Worm (Caenorhabditis elegans): ENCODE data around the gene rabn-5.

The rabn-5 gene

ce11 chrIII:5855637-5856179, 8.6 kb upstream of the rabn-5 start, which contains the start of the genes cct-6 and alh-9:
Gene cct-6, minus strand, starts transcription at chrIII:5855687.
Gene alh-9, plus strand, starts transcription at chrIII:5856018.
- peak; percentile 24 for TF ChIP-seq jun-1 (tag; optimal IDR thresholded peaks at IDR 0.05)
- TF ChIP-seq snpc-4 (tag; optimal IDR thresholded peaks at IDR 0.05), result peak; percentile 70
- peak; percentile 42 for TF ChIP-seq elt-2 (tag; optimal IDR thresholded peaks at IDR 0.05)
- TF ChIP-seq mml-1 (tag; optimal IDR thresholded peaks at IDR 0.05), result no peak
- TF ChIP-seq ztf-11 (tag; optimal IDR thresholded peaks at IDR 0.05), result no peak
- TF ChIP-seq R02D3.7 (tag; optimal IDR thresholded peaks at IDR 0.05), result peak; percentile 94
- TF ChIP-seq nhr-76 (tag; optimal IDR thresholded peaks at IDR 0.05), result no peak
- TF ChIP-seq lin-15B (tag; optimal IDR thresholded peaks at IDR 0.05), result peak; percentile 87
- peak; percentile 48 for TF ChIP-seq pqm-1 (tag; optimal IDR thresholded peaks at IDR 0.05)
- peak; percentile 10 for TF ChIP-seq fkh-10 (GFP tag; optimal IDR thresholded peaks at IDR 0.05)
- TF ChIP-seq hmg-11 (tag; optimal IDR thresholded peaks at IDR 0.05), result peak; percentile 33
- no peak for TF ChIP-seq daf-12 (tag; optimal IDR thresholded peaks at IDR 0.05)
- TF ChIP-seq zag-1 (tag; optimal IDR thresholded peaks at IDR 0.05), result no peak
- TF ChIP-seq ztf-4 (tag; optimal IDR thresholded peaks at IDR 0.05), result no peak
- no peak for TF ChIP-seq ceh-28 (tag; optimal IDR thresholded peaks at IDR 0.05)
- TF ChIP-seq egl-27 (tag; optimal IDR thresholded peaks at IDR 0.05), result peak; percentile 7
- peak; percentile 97 for TF ChIP-seq egl-5 (tag; optimal IDR thresholded peaks at IDR 0.05)
- TF ChIP-seq pha-4 (tag; optimal IDR thresholded peaks at IDR 0.05), result peak; percentile 99
- TF ChIP-seq nfya-1 (tag; optimal IDR thresholded peaks at IDR 0.05; ENCODE audit: insufficient read depth), result peak; percentile 89
- TF ChIP-seq unc-62 (GFP tag; optimal IDR thresholded peaks at IDR 0.05), result no peak
- TF ChIP-seq nhr-67 (tag; optimal IDR thresholded peaks at IDR 0.05), result no peak
- no peak for TF ChIP-seq lsy-12 (tag; optimal IDR thresholded peaks at IDR 0.05)
- TF ChIP-seq nhr-237 (tag; optimal IDR thresholded peaks at IDR 0.05), result no peak
- no peak for TF ChIP-seq ceh-9 (tag; optimal IDR thresholded peaks at IDR 0.05)
- TF ChIP-seq lin-39 (tag; optimal IDR thresholded peaks at IDR 0.05), result peak; percentile 88
- TF ChIP-seq ama-1 (optimal IDR thresholded peaks at IDR 0.05), result peak; percentile 82
- peak; percentile 10 for TF ChIP-seq elt-1 (tag; optimal IDR thresholded peaks at IDR 0.05)
- TF ChIP-seq nhr-25 (tag; optimal IDR thresholded peaks at IDR 0.05), result peak; percentile 71
- TF ChIP-seq mdl-1 (tag; optimal IDR thresholded peaks at IDR 0.05), result no peak
- peak; percentile 79 for TF ChIP-seq nhr-23 (tag; optimal IDR thresholded peaks at IDR 0.05)
- no peak for TF ChIP-seq fos-1 (tag; optimal IDR thresholded peaks at IDR 0.05)
- TF ChIP-seq nhr-43 (tag; optimal IDR thresholded peaks at IDR 0.05; ENCODE audit: poor library complexity, severe bottlenecking), result peak; percentile 6

DNA sequence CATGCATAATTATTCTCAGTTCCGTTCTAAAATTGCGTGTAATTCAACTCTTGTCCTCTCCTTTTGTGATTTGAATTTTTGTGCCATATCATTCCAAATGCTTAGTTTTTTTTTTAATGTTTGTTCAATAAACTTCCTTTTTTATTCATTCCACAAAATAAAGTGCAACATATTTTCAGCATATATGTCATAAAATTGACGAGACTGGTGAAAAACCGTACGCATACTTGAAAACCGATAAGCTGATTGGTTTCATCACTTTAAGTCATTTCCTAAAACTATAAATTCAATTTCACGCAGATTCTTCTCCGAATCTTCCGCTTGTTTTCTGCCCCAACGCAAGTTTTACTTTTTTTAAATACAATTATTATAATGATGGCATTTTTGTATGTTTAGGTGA, 5.3 kb upstream of the rabn-5 start, which contains the start of gene dpf-4:
dpf-4 (plus strand) TSS at position 301 of the 400 bp plus-strand sequence.
- no peak for TF ChIP-seq nhr-77 (tag; optimal IDR thresholded peaks at IDR 0.05)
- TF ChIP-seq ztf-4 (tag; optimal IDR thresholded peaks at IDR 0.05), result peak; percentile 10

ce11 chrIII:5863774-5864173, 579 bp upstream of the rabn-5 start, which contains the start of gene dnpp-1:
Gene dnpp-1, minus strand, starts transcription at chrIII:5863803.
- TF ChIP-seq lin-39 (tag; optimal IDR thresholded peaks at IDR 0.05) (no peak), eor-1 (tag; optimal IDR thresholded peaks at IDR 0.05) (no peak), daf-12 (tag; optimal IDR thresholded peaks at IDR 0.05) (no peak), nhr-76 (tag; optimal IDR thresholded peaks at IDR 0.05) (no peak), nhr-77 (tag; optimal IDR thresholded peaks at IDR 0.05) (no peak), elt-2 (tag; optimal IDR thresholded peaks at IDR 0.05) (peak; percentile 97), nhr-237 (tag; optimal IDR thresholded peaks at IDR 0.05) (no peak), nhr-67 (tag; optimal IDR thresholded peaks at IDR 0.05) (no peak), nhr-43 (tag; optimal IDR thresholded peaks at IDR 0.05; ENCODE audit: poor library complexity, severe bottlenecking) (no peak), pqm-1 (tag; optimal IDR thresholded peaks at IDR 0.05) (peak; percentile 61), fos-1 (tag; optimal IDR thresholded peaks at IDR 0.05) (no peak), lin-15B (tag; optimal IDR thresholded peaks at IDR 0.05) (no peak), elt-3 (tag; optimal IDR thresholded peaks at IDR 0.05) (no peak)

ce11 chrIII:5868401-5868800, 4.0 kb downstream of the rabn-5 start, which contains the start of gene eng-1:
Gene eng-1, minus strand, starts transcription at chrIII:5868501.
- no peak for TF ChIP-seq pqm-1 (tag; optimal IDR thresholded peaks at IDR 0.05)
- TF ChIP-seq lin-15B (tag; optimal IDR thresholded peaks at IDR 0.05), result no peak
- TF ChIP-seq unc-62 (GFP tag; optimal IDR thresholded peaks at IDR 0.05), result no peak
- no peak for TF ChIP-seq ztf-4 (tag; optimal IDR thresholded peaks at IDR 0.05)
- no peak for TF ChIP-seq mdl-1 (tag; optimal IDR thresholded peaks at IDR 0.05)
- TF ChIP-seq ZK546.5 (tag; optimal IDR thresholded peaks at IDR 0.05), result no peak
- TF ChIP-seq ceh-82 (tag; optimal IDR thresholded peaks at IDR 0.05), result no peak
- no peak for TF ChIP-seq ceh-9 (tag; optimal IDR thresholded peaks at IDR 0.05)
- no peak for TF ChIP-seq hmg-11 (tag; optimal IDR thresholded peaks at IDR 0.05)
- TF ChIP-seq unc-39 (tag; optimal IDR thresholded peaks at IDR 0.05), result no peak
- TF ChIP-seq aly-2 (tag; optimal IDR thresholded peaks at IDR 0.05), result no peak
- TF ChIP-seq pha-4 (tag; optimal IDR thresholded peaks at IDR 0.05), result no peak
- no peak for TF ChIP-seq elt-2 (tag; optimal IDR thresholded peaks at IDR 0.05)
- TF ChIP-seq ceh-16 (tag; optimal IDR thresholded peaks at IDR 0.05), result no peak
- TF ChIP-seq elt-1 (tag; optimal IDR thresholded peaks at IDR 0.05), result no peak
- TF ChIP-seq ztf-11 (tag; optimal IDR thresholded peaks at IDR 0.05), result no peak
- no peak for TF ChIP-seq nhr-76 (tag; optimal IDR thresholded peaks at IDR 0.05)
- no peak for TF ChIP-seq egl-27 (tag; optimal IDR thresholded peaks at IDR 0.05)
- TF ChIP-seq ceh-28 (tag; optimal IDR thresholded peaks at IDR 0.05), result no peak
- no peak for TF ChIP-seq egl-5 (tag; optimal IDR thresholded peaks at IDR 0.05)
